Fruit fly (Drosophila melanogaster) whole organism, embryonic: Measurements from ENCODE around the gene ocn.

Experiments
- CG10979 ChIP-seq: fragments of 200-800 bp; sonication (Bioruptor generic); optimal IDR thresholded peaks from 2 replicates; lab custom pipeline; 2018; ENCODE audit warnings: missing biosample characterization, mild to moderate bottlenecking, missing genetic modification characterization, moderate library complexity
- CG7372 ChIP-seq: fragments of 200-800 bp; sonication (Bioruptor generic); IDR thresholded peaks from 2 replicates; pipeline ENCODE4 v1.3.6; 2022; ENCODE audit warnings: missing biosample characterization, missing genetic modification characterization
- CG8765 ChIP-seq: fragments of 200-800 bp; sonication (Bioruptor generic); IDR thresholded peaks from 2 replicates; pipeline ENCODE4 v1.3.6; 2022; ENCODE audit warnings: missing biosample characterization, missing genetic modification characterization
- Dll ChIP-seq: fragments of 200-800 bp; sonication (Bioruptor generic); IDR thresholded peaks from 4 replicates; pipeline ENCODE4 v1.3.6; 2022; ENCODE audit warnings: missing biosample characterization, missing genetic modification characterization; ENCODE audit not compliant: partially characterized antibody
- Drgx ChIP-seq: fragments of 200-800 bp; sonication (Bioruptor generic); IDR thresholded peaks from 2 replicates; pipeline ENCODE4 v1.3.6; 2022; ENCODE audit warnings: missing biosample characterization, missing genetic modification characterization
- GATAe ChIP-seq: fragments of 200-800 bp; sonication (Bioruptor generic); conservative IDR thresholded peaks from 2 replicates; pipeline ENCODE4 v1.3.6; 2022; ENCODE audit warnings: missing biosample characterization, missing genetic modification characterization
- Lhr ChIP-seq: fragments of 200-800 bp; sonication (Bioruptor generic); optimal IDR thresholded peaks from 3 replicates; lab custom pipeline; 2017; ENCODE audit warnings: mild to moderate bottlenecking, missing biosample characterization, missing genetic modification reagents, missing genetic modification characterization
- Max ChIP-seq: fragments of 200-800 bp; sonication (Bioruptor generic); optimal IDR thresholded peaks from 2 replicates; lab custom pipeline; 2016; ENCODE audit warnings: missing biosample characterization, mild to moderate bottlenecking, missing genetic modification characterization
- dati ChIP-seq: fragments of 200-800 bp; sonication (Bioruptor generic); IDR thresholded peaks from 2 replicates; pipeline ENCODE4 v1.3.6; 2022; ENCODE audit warnings: missing biosample characterization, missing genetic modification characterization
- dpn ChIP-seq, 2 experiments: fragments of 200-800 bp; sonication (Bioruptor generic); optimal IDR thresholded peaks; 3 replicates each; lab custom pipeline; 2016; ENCODE audit warnings: missing biosample characterization in 2 of 2, missing genetic modification characterization in 2 of 2
- esg ChIP-seq: fragments of 200-800 bp; sonication (Bioruptor generic); conservative IDR thresholded peaks from 2 replicates; pipeline ENCODE4 v1.3.6; 2022; ENCODE audit warnings: missing biosample characterization, missing genetic modification characterization
- ranshi ChIP-seq: fragments of 200-800 bp; sonication (Bioruptor generic); IDR thresholded peaks from 2 replicates; pipeline ENCODE4 v1.3.6; 2022; ENCODE audit warnings: missing biosample characterization, missing genetic modification characterization
- ro ChIP-seq: fragments of 200-800 bp; sonication (Bioruptor generic); IDR thresholded peaks from 2 replicates; pipeline ENCODE4 v1.3.6; 2022; ENCODE audit warnings: missing biosample characterization, missing genetic modification characterization
- schlank ChIP-seq: fragments of 200-800 bp; sonication (Bioruptor generic); optimal IDR thresholded peaks from 2 replicates; lab custom pipeline; 2018; ENCODE audit warnings: missing biosample characterization, mild to moderate bottlenecking, missing genetic modification characterization

dm6 chr3R:30056592-30057135, 19.1 kb upstream of the ocn start, which contains the start of the genes CG7950 and Rpp14a:
- peak; percentile 70; the same call in 1 of the 2 replicates for TF ChIP-seq CG7372 (GFP tag; lab: Robert Waterston, UW)
- TF ChIP-seq ro (GFP tag; lab: Robert Waterston, UW): no peak
- TF ChIP-seq Dll (GFP tag; lab: Robert Waterston, UW): peak; percentile 48; the same call in 2 of the 4 replicates
- TF ChIP-seq dati (GFP tag; lab: Robert Waterston, UW): no peak
- TF ChIP-seq dpn (GFP tag; optimal IDR thresholded peaks at IDR 0.05; lab: Kevin White, UChicago): peak; percentile 78 to 79
- peak; percentile 58 for TF ChIP-seq schlank
- peak; percentile 61; the same call in 1 of the 2 replicates for TF ChIP-seq CG8765 (GFP tag; lab: Robert Waterston, UW)
- peak; percentile 75 for TF ChIP-seq Max (GFP tag; lab: Kevin White, UChicago)
- no peak for TF ChIP-seq GATAe (GFP tag; lab: Robert Waterston, UW)
- peak; percentile 79 for TF ChIP-seq esg (GFP tag; lab: Robert Waterston, UW)
- TF ChIP-seq ranshi (GFP tag; lab: Robert Waterston, UW): peak; percentile 80
- TF ChIP-seq CG10979 (tag; lab: Kevin White, UChicago): peak; percentile 55
- TF ChIP-seq Drgx (GFP tag; lab: Robert Waterston, UW): peak; percentile 80
- peak; percentile 48 for TF ChIP-seq Lhr
